Fruit fly (Drosophila melanogaster) whole organism, adult: ENCODE measurements around the gene RagA-B.

ENCODE experiments used
- CG1620 ChIP-seq: fragments of 200-800 bp; sonication (Bioruptor generic); optimal IDR thresholded peaks from 2 replicates; lab custom pipeline; 2016; ENCODE audit warnings: missing biosample characterization, missing genetic modification characterization
- CG7045 ChIP-seq: fragments of 200-800 bp; sonication (Bioruptor generic); optimal IDR thresholded peaks from 2 replicates; lab custom pipeline; 2017; ENCODE audit warnings: missing biosample characterization, mild to moderate bottlenecking, missing genetic modification characterization
- Crg-1 ChIP-seq: fragments of 200-800 bp; sonication (Bioruptor generic); optimal IDR thresholded peaks from 2 replicates; lab custom pipeline; 2016; ENCODE audit warnings: missing biosample characterization, missing genetic modification characterization
- cnc ChIP-seq, 2 experiments: fragments of >200 bp; optimal IDR thresholded peaks; 2 replicates each; lab custom pipeline; 2017
- pad ChIP-seq: fragments of 200-800 bp; sonication (Bioruptor generic); optimal IDR thresholded peaks from 3 replicates; lab custom pipeline; 2017; ENCODE audit warnings: missing biosample characterization, missing genetic modification characterization, mild to moderate bottlenecking, moderate library complexity, missing genetic modification reagents
- toe ChIP-seq: fragments of 200-800 bp; sonication (Bioruptor generic); optimal IDR thresholded peaks from 2 replicates; lab custom pipeline; 2016; ENCODE audit warnings: missing biosample characterization, missing genetic modification characterization

DNA sequence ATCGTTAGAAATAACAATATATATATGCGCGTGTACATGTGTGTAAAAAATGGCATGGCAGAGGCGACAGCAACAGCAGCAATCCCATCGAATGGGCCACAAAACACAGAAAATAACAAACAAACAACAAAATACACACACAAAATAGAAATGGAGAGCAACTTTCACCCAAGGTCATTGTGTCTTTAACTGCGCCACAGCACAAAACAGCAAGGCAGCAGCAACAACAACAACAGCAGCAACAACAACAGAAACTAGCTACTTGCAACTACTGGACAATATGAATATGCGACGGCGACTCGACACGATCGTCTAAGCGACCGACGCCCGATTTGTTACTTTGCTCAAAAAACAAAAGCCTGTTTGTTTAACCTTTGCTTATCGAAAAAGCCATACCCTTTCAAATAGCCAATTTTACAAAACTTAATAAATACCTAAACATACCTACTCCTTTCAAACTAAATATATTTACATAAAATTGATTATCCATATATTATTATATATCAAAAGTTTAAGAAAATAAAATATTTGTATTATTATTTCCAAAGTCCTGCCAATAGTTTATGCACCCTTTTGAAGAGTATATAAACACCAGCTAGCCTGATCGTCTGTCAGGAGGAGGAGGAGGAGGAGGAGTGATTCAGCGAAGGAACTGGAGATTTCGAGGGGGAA is 36.2 kb downstream of the RagA-B start:
- no peak for TF ChIP-seq cnc (optimal IDR thresholded peaks at IDR 0.05; lab: Kevin White, UChicago)
- no peak for TF ChIP-seq CG1620 (GFP tag; lab: Kevin White, UChicago)
- no peak for TF ChIP-seq Crg-1 (GFP tag; lab: Kevin White, UChicago)
- no peak for TF ChIP-seq CG7045 (GFP tag; lab: Kevin White, UChicago)
- no peak for TF ChIP-seq pad
- TF ChIP-seq toe = no peak
